Worm (Caenorhabditis elegans): ENCODE measurements around the gene nspe-7.

- TF ChIP-seq mdl-1 (tag; optimal IDR thresholded peaks at IDR 0.05) (no peak), nhr-129 (tag; optimal IDR thresholded peaks at IDR 0.05) (no peak), ceh-82 (tag; optimal IDR thresholded peaks at IDR 0.05) (no peak), lsy-2 (tag; optimal IDR thresholded peaks at IDR 0.05) (no peak), mab-5 (tag; optimal IDR thresholded peaks at IDR 0.05) (no peak), unc-62 (GFP tag; optimal IDR thresholded peaks at IDR 0.05) (no peak)
Observed at ce11 chrII:12626120-12626624, 815 bp upstream of the nspe-7 start.
